Worm (Caenorhabditis elegans) whole organism, late embryonic: ENCODE results near the gene F11D11.6.

Experiments
- ama-1 ChIP-seq: fragments of 150-350 bp; optimal IDR thresholded peaks from 2 replicates; lab custom pipeline; 2014
- lin-11 ChIP-seq: fragments of 200-800 bp; sonication (Bioruptor generic); optimal IDR thresholded peaks from 2 replicates; lab custom pipeline; 2018; ENCODE audit warnings: mild to moderate bottlenecking, missing genetic modification characterization, missing compliant biosample characterization
- unc-42 ChIP-seq: sonication (generic microtip); optimal IDR thresholded peaks from 2 replicates; lab custom pipeline; 2016; ENCODE audit warnings: missing genotype, missing genetic modification characterization, missing compliant biosample characterization

- TF ChIP-seq ama-1 (no peak), lin-11 (no peak), unc-42 (tag; lab: Kevin White, UChicago) (no peak)
Measured at ce11 chrV:18786694-18787093, 33.8 kb upstream of the F11D11.6 start, which contains the start of gene Y17D7B.3.
